Worm (Caenorhabditis elegans) whole organism, L4/young adult: Measurements from ENCODE around the gene F47B7.2.

ENCODE experiments used
- W03F9.2 ChIP-seq: fragments of 150-350 bp; optimal IDR thresholded peaks from 2 replicates; lab custom pipeline; 2014; ENCODE audit warnings: missing biosample characterization, missing genetic modification characterization
- dao-5 ChIP-seq: sonication (generic microtip); optimal IDR thresholded peaks from 2 replicates; lab custom pipeline; 2016; ENCODE audit warnings: missing genotype, missing genetic modification characterization, moderate library complexity, missing compliant biosample characterization
- him-1 ChIP-seq: sonication (generic microtip); optimal IDR thresholded peaks from 2 replicates; lab custom pipeline; 2016; ENCODE audit warnings: missing genotype, missing genetic modification reagents, missing genetic modification characterization, missing compliant biosample characterization

- TF ChIP-seq W03F9.2 (no peak), him-1 (tag; lab: Kevin White, UChicago) (no peak), dao-5 (tag; lab: Kevin White, UChicago) (no peak)
Measured at ce11 chrX:3727274-3727673, 45.3 kb upstream of the F47B7.2 start, which contains the start of gene nlp-1.
